Fruit fly (Drosophila melanogaster) whole organism, wandering third instar larva: ENCODE measurements around the gene TBC1d7.

Experiments used
- Abd-B ChIP-seq: fragments of >200 bp; optimal IDR thresholded peaks from 2 replicates; lab custom pipeline; 2017; ENCODE audit warnings: missing biosample characterization, missing genetic modification characterization
- CG32264 ChIP-seq: fragments of 200-800 bp; sonication (Bioruptor generic); optimal IDR thresholded peaks from 2 replicates; lab custom pipeline; 2016; ENCODE audit warnings: missing biosample characterization, missing genetic modification characterization
- CG9705 ChIP-seq: fragments of 200-800 bp; sonication (Bioruptor generic); optimal IDR thresholded peaks from 2 replicates; lab custom pipeline; 2018; ENCODE audit warnings: missing biosample characterization, mild to moderate bottlenecking, missing genetic modification characterization
- CrebA ChIP-seq: fragments of 200-800 bp; sonication (Bioruptor generic); optimal IDR thresholded peaks from 2 replicates; lab custom pipeline; 2016; ENCODE audit warnings: missing biosample characterization, mild to moderate bottlenecking, missing genetic modification characterization, borderline replicate concordance
- Dfd ChIP-seq: fragments of >200 bp; optimal IDR thresholded peaks from 2 replicates; lab custom pipeline; 2017; ENCODE audit warnings: missing biosample characterization, missing genetic modification characterization
- Dif ChIP-seq: fragments of 200-275, 200-300 bp; sonication (Bioruptor generic); optimal IDR thresholded peaks from 2 replicates; lab custom pipeline; 2018; ENCODE audit warnings: missing biosample characterization, missing genetic modification characterization; ENCODE audit not compliant: partially characterized antibody
- GATAd ChIP-seq: sonication (Bioruptor generic); optimal IDR thresholded peaks from 2 replicates; lab custom pipeline; 2016; ENCODE audit warnings: missing biosample characterization, missing genetic modification characterization
- HLH106 ChIP-seq: fragments of 200-800 bp; optimal IDR thresholded peaks from 3 replicates; lab custom pipeline; 2019; ENCODE audit warnings: missing biosample characterization, mild to moderate bottlenecking, missing genetic modification characterization, moderate library complexity
- Hnf4 ChIP-seq: fragments of 200-800 bp; sonication (Bioruptor generic); optimal IDR thresholded peaks from 2 replicates; lab custom pipeline; 2016; ENCODE audit warnings: missing biosample characterization, mild to moderate bottlenecking, missing genetic modification characterization
- Hr78 ChIP-seq: fragments of >200 bp; optimal IDR thresholded peaks from 2 replicates; lab custom pipeline; 2017; ENCODE audit warnings: missing biosample characterization, missing genetic modification characterization
- Hr83 ChIP-seq: fragments of 200-300 bp; sonication (Bioruptor generic); optimal IDR thresholded peaks from 2 replicates; lab custom pipeline; 2016; ENCODE audit warnings: missing biosample characterization, mild to moderate bottlenecking, missing genetic modification characterization, moderate library complexity; ENCODE audit not compliant: poor library complexity, severe bottlenecking
- Jra ChIP-seq: sonication (Bioruptor generic); optimal IDR thresholded peaks from 2 replicates; lab custom pipeline; 2016; ENCODE audit warnings: missing biosample characterization, missing genetic modification characterization
- Mio ChIP-seq: sonication (Bioruptor generic); optimal IDR thresholded peaks from 2 replicates; lab custom pipeline; 2016; ENCODE audit warnings: missing biosample characterization, missing genetic modification characterization
- Myc ChIP-seq: fragments of >200 bp; optimal IDR thresholded peaks from 2 replicates; lab custom pipeline; 2017
- N ChIP-seq: fragments of >200 bp; optimal IDR thresholded peaks from 2 replicates; lab custom pipeline; 2018; ENCODE audit warnings: missing biosample characterization, missing external identifiers, missing genetic modification characterization
- OdsH ChIP-seq: fragments of 200-800 bp; sonication (Bioruptor generic); optimal IDR thresholded peaks from 2 replicates; lab custom pipeline; 2016; ENCODE audit warnings: missing biosample characterization, mild to moderate bottlenecking, missing genetic modification characterization
- Rel ChIP-seq, 2 experiments: fragments of 200-800 bp; sonication (Bioruptor generic) in 1 of 2; optimal IDR thresholded peaks; 2 replicates in 1 of 2; 3 replicates in 1 of 2; lab custom pipeline; 2016 to 2019; ENCODE audit warnings: mild to moderate bottlenecking in 2 of 2, missing biosample characterization in 2 of 2, missing genetic modification characterization in 2 of 2, moderate library complexity in 1 of 2
- Sp1 ChIP-seq: fragments of 200-800 bp; sonication (Bioruptor generic); optimal IDR thresholded peaks from 3 replicates; lab custom pipeline; 2019; ENCODE audit warnings: missing biosample characterization, mild to moderate bottlenecking, missing genetic modification characterization, moderate library complexity
- Vsx2 ChIP-seq: fragments of 200-300, 225-300 bp; sonication (Bioruptor generic); optimal IDR thresholded peaks from 2 replicates; lab custom pipeline; 2018; ENCODE audit warnings: missing biosample characterization, missing genetic modification characterization; ENCODE audit not compliant: partially characterized antibody
- br ChIP-seq: fragments of 200-800 bp; sonication (Bioruptor generic); optimal IDR thresholded peaks from 2 replicates; lab custom pipeline; 2016; ENCODE audit warnings: missing biosample characterization, missing genetic modification characterization
- brk ChIP-seq: fragments of 200-800 bp; sonication (Bioruptor generic); optimal IDR thresholded peaks from 2 replicates; lab custom pipeline; 2016; ENCODE audit warnings: missing biosample characterization, mild to moderate bottlenecking, missing genetic modification characterization
- dl ChIP-seq, 2 experiments: fragments of 175-275, 200-275 bp in 1 of 2; fragments of 200-275 bp in 1 of 2; sonication (Bioruptor generic); optimal IDR thresholded peaks; lab custom pipeline; 2018; ENCODE audit warnings: mild to moderate bottlenecking in 2 of 2, missing biosample characterization in 2 of 2, missing genetic modification characterization in 2 of 2, moderate library complexity in 2 of 2; ENCODE audit not compliant: partially characterized antibody in 2 of 2, insufficient read depth in 1 of 2
- dmrt93B ChIP-seq: fragments of 200-800 bp; sonication (Bioruptor generic); optimal IDR thresholded peaks from 2 replicates; lab custom pipeline; 2018; ENCODE audit warnings: missing biosample characterization, mild to moderate bottlenecking, missing genetic modification characterization
- dsf ChIP-seq: sonication (Bioruptor generic); optimal IDR thresholded peaks from 2 replicates; lab custom pipeline; 2016; ENCODE audit warnings: missing biosample characterization, missing genetic modification characterization, borderline replicate concordance
- ey ChIP-seq: fragments of 200-800 bp; sonication (Bioruptor generic); optimal IDR thresholded peaks from 2 replicates; lab custom pipeline; 2016; ENCODE audit warnings: missing biosample characterization, missing genetic modification characterization
- foxo ChIP-seq, 2 experiments: fragments of 200-800 bp; sonication (Bioruptor generic); optimal IDR thresholded peaks; 2 replicates in 1 of 2; 3 replicates in 1 of 2; lab custom pipeline; 2016 to 2017; ENCODE audit warnings: missing biosample characterization in 2 of 2, missing genetic modification characterization in 2 of 2
- fru ChIP-seq: fragments of 200-800 bp; sonication (Bioruptor generic); optimal IDR thresholded peaks from 3 replicates; lab custom pipeline; 2016; ENCODE audit warnings: missing biosample characterization, mild to moderate bottlenecking, missing genetic modification characterization
- h ChIP-seq: fragments of 200-800 bp; sonication (Bioruptor generic); optimal IDR thresholded peaks from 3 replicates; lab custom pipeline; 2016; ENCODE audit warnings: missing biosample characterization, mild to moderate bottlenecking, missing genetic modification characterization
- jim ChIP-seq: fragments of 175-275, 200-325 bp; sonication (Bioruptor generic); optimal IDR thresholded peaks from 2 replicates; lab custom pipeline; 2016; ENCODE audit warnings: missing biosample characterization, mild to moderate bottlenecking, missing genetic modification characterization
- lola ChIP-seq: fragments of >200 bp; optimal IDR thresholded peaks from 2 replicates; lab custom pipeline; 2017; ENCODE audit warnings: missing biosample characterization, missing genetic modification characterization
- pan ChIP-seq: fragments of >200 bp; optimal IDR thresholded peaks from 2 replicates; lab custom pipeline; 2017
- psq ChIP-seq: fragments of 200-800 bp; sonication (Bioruptor generic); optimal IDR thresholded peaks from 3 replicates; lab custom pipeline; 2017; ENCODE audit warnings: missing biosample characterization, mild to moderate bottlenecking, missing genetic modification characterization, moderate library complexity
- rgr ChIP-seq: fragments of 200-800 bp; sonication (Bioruptor generic); optimal IDR thresholded peaks from 3 replicates; lab custom pipeline; 2016; ENCODE audit warnings: missing biosample characterization, mild to moderate bottlenecking, missing genetic modification characterization
- sage ChIP-seq: fragments of 200-800 bp; sonication (Bioruptor generic); optimal IDR thresholded peaks from 2 replicates; lab custom pipeline; 2016; ENCODE audit warnings: missing biosample characterization, mild to moderate bottlenecking, missing genetic modification characterization
- sv ChIP-seq: fragments of 200-800 bp; sonication (Bioruptor generic); optimal IDR thresholded peaks from 3 replicates; lab custom pipeline; 2016; ENCODE audit warnings: missing biosample characterization, missing genetic modification characterization
- tai ChIP-seq: sonication (Bioruptor generic); optimal IDR thresholded peaks from 2 replicates; lab custom pipeline; 2016; ENCODE audit warnings: missing biosample characterization, missing genetic modification characterization
- usp ChIP-seq: fragments of >200 bp; optimal IDR thresholded peaks from 2 replicates; lab custom pipeline; 2017; ENCODE audit warnings: missing biosample characterization, missing genetic modification characterization
- woc ChIP-seq: sonication (Bioruptor generic); optimal IDR thresholded peaks from 2 replicates; lab custom pipeline; 2016; ENCODE audit warnings: missing biosample characterization, mild to moderate bottlenecking, missing genetic modification characterization

Gene TBC1d7

dm6 chr3R:24141013-24141592 lies 20.4 kb upstream of the TBC1d7 start, which contains the start of gene Kal1 (continued):
- TF ChIP-seq Rel (GFP tag; optimal IDR thresholded peaks at IDR 0.05; lab: Kevin White, UChicago) (peak; percentile 98), Rel (tag; optimal IDR thresholded peaks at IDR 0.05; lab: Kevin White, UChicago) (peak; percentile 88), CG32264 (peak; percentile 84), Sp1 (GFP tag; lab: Kevin White, UChicago) (peak; percentile 99), pan (no peak), brk (GFP tag; lab: Kevin White, UChicago) (peak; percentile 96), Hr83 (GFP tag; lab: Kevin White, UChicago) (no peak), CG9705 (GFP tag; lab: Kevin White, UChicago) (peak; percentile 91), OdsH (GFP tag; lab: Kevin White, UChicago) (peak; percentile 98), Dif (GFP tag; lab: Kevin White, UChicago) (peak; percentile 55), fru (GFP tag; lab: Kevin White, UChicago) (peak; percentile 96), Abd-B (GFP tag; lab: Kevin White, UChicago) (no peak)

dm6 chr3R:24142971-24143370 lies 18.6 kb upstream of the TBC1d7 start:
- TF ChIP-seq CG32264 = peak; percentile 82
- TF ChIP-seq GATAd (GFP tag; lab: Kevin White, UChicago) = no peak
- no peak for TF ChIP-seq lola
- TF ChIP-seq Dif (GFP tag; lab: Kevin White, UChicago) = no peak
- peak; percentile 93 for TF ChIP-seq h (GFP tag; lab: Kevin White, UChicago)
- TF ChIP-seq dsf = peak; percentile 25
- no peak for TF ChIP-seq sv (GFP tag; lab: Kevin White, UChicago)
- TF ChIP-seq OdsH (GFP tag; lab: Kevin White, UChicago) = peak; percentile 87
- TF ChIP-seq Hr78 (GFP tag; lab: Kevin White, UChicago) = no peak
- no peak for TF ChIP-seq N
- TF ChIP-seq Jra = peak; percentile 80
- TF ChIP-seq Vsx2 (GFP tag; lab: Kevin White, UChicago) = no peak
- TF ChIP-seq rgr (GFP tag; lab: Kevin White, UChicago) = peak; percentile 89
- peak; percentile 83 for TF ChIP-seq brk (GFP tag; lab: Kevin White, UChicago)
- peak; percentile 68 for TF ChIP-seq CG9705 (GFP tag; lab: Kevin White, UChicago)
- TF ChIP-seq Myc (lab: Kevin White, UChicago) = no peak
- TF ChIP-seq Sp1 (GFP tag; lab: Kevin White, UChicago) = peak; percentile 88
- TF ChIP-seq psq (GFP tag; lab: Kevin White, UChicago) = peak; percentile 77
- TF ChIP-seq pan = no peak
- TF ChIP-seq Hnf4 (GFP tag; lab: Kevin White, UChicago) = peak; percentile 86
- peak; percentile 87 for TF ChIP-seq HLH106 (tag; lab: Kevin White, UChicago)
- no peak for TF ChIP-seq jim (GFP tag; lab: Kevin White, UChicago)
- TF ChIP-seq tai = no peak
- TF ChIP-seq ey (GFP tag; lab: Kevin White, UChicago) = peak; percentile 86
- peak; percentile 64 for TF ChIP-seq dmrt93B (GFP tag; lab: Kevin White, UChicago)
- peak; percentile 13 to 90 for TF ChIP-seq foxo (GFP tag; optimal IDR thresholded peaks at IDR 0.05; lab: Kevin White, UChicago)
- peak; percentile 76 for TF ChIP-seq sage (GFP tag; lab: Kevin White, UChicago)
- TF ChIP-seq woc (GFP tag; lab: Kevin White, UChicago) = peak; percentile 71
- no peak for TF ChIP-seq dl (GFP tag; optimal IDR thresholded peaks at IDR 0.05; lab: Kevin White, UChicago; ENCODE audit: insufficient read depth in 1 of 2, partially characterized antibody in 2 of 2)
- no peak for TF ChIP-seq Rel (GFP tag; optimal IDR thresholded peaks at IDR 0.05; lab: Kevin White, UChicago)
- TF ChIP-seq Rel (tag; optimal IDR thresholded peaks at IDR 0.05; lab: Kevin White, UChicago) = peak; percentile 47
- TF ChIP-seq br (GFP tag; lab: Kevin White, UChicago) = peak; percentile 87
- TF ChIP-seq Mio = no peak
- TF ChIP-seq usp (GFP tag; lab: Kevin White, UChicago) = no peak
- TF ChIP-seq fru (GFP tag; lab: Kevin White, UChicago) = peak; percentile 91
- no peak for TF ChIP-seq Dfd (GFP tag; lab: Kevin White, UChicago)
- TF ChIP-seq CrebA (GFP tag; lab: Kevin White, UChicago) = no peak
- TF ChIP-seq Abd-B (GFP tag; lab: Kevin White, UChicago) = no peak
- TF ChIP-seq Hr83 (GFP tag; lab: Kevin White, UChicago) = peak; percentile 5
